Fruit fly (Drosophila melanogaster): ENCODE results near the gene CG12971.

CG12971 gene

DNA sequence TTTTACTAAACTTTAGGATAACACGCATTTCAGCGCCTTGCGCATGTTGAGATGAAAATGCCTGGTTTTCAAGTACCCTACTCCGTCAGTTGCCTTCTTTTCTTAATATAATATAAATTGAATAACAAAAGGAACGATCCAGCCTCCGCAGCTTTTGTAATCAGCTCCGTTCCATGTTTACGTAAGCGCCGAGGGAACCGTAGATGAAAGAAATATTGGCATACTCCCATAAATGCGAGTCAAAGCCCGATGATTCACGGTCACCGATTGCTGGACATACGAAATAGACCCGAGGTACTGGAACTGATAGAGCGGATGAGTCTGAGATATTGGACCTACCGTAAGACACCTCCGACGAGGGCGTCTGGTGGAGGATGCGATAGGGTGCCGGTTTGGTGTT lies 13.7 kb downstream of the CG12971 start:
- TF ChIP-seq CG12659 (GFP tag; optimal IDR thresholded peaks at IDR 0.05) (no peak), CG31365 (tag; optimal IDR thresholded peaks at IDR 0.05) (no peak), prd (optimal IDR thresholded peaks at IDR 0.05) (no peak), prd (GFP tag; IDR thresholded peaks at IDR 0.05) (no peak), MESR4 (GFP tag; optimal IDR thresholded peaks at IDR 0.05) (no peak)

DNA sequence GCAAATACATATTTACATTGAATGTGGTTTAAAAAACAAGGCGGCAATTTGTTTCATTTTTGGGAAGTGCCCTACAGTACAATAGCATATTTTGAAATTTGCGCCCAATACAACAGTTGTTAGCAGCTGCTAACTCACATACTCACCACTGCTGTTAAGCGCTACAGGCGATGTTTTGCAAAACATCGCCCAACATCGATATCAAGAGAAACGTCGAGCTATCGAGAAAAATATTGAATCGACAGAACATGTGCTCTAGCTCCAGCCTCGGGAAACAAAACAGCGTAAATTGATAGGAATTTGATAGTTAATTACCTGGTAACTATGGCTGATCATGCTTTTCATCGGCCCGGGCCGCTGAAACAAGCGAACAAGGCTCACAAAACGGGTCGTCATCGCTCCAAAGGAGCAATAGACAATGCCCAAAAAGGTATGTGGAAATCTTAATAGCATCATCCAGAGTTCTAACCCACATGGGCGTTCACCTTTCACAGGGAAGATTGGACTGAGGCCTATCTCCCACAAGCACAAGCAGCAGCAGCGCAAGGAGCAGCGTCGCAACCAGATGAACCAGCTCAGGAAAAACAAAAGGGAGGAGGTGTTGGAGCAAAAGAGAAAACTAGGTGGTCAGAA lies 21.2 kb downstream of the CG12971 start, which contains the start of gene Tsr1:
Gene Tsr1 (plus strand): TSS at position 217 of the 633 bp plus-strand sequence.
- TF ChIP-seq Poxn (GFP tag; IDR thresholded peaks at IDR 0.05): no peak
- TF ChIP-seq wor (GFP tag; IDR thresholded peaks at IDR 0.05): no peak
- TF ChIP-seq pb (GFP tag; optimal IDR thresholded peaks at IDR 0.05): no peak
- peak; percentile 54 for TF ChIP-seq CG15514 (GFP tag; optimal IDR thresholded peaks at IDR 0.05)
- no peak for TF ChIP-seq ind (GFP tag; optimal IDR thresholded peaks at IDR 0.05)
- TF ChIP-seq CG3065 (GFP tag; optimal IDR thresholded peaks at IDR 0.05): no peak
- TF ChIP-seq CG11695 (GFP tag; IDR thresholded peaks at IDR 0.05): no peak
- TF ChIP-seq CG2712 (tag; optimal IDR thresholded peaks at IDR 0.05): peak; percentile 59
- TF ChIP-seq Sry-δ (GFP tag; optimal IDR thresholded peaks at IDR 0.05): peak; percentile 74
- TF ChIP-seq CG2116 (GFP tag; optimal IDR thresholded peaks at IDR 0.05): peak; percentile 68
- no peak for TF ChIP-seq CG3407 (GFP tag; optimal IDR thresholded peaks at IDR 0.05)
- TF ChIP-seq CG3838 (GFP tag; optimal IDR thresholded peaks at IDR 0.05): no peak
- TF ChIP-seq Atf-2 (GFP tag; optimal IDR thresholded peaks at IDR 0.05): no peak
- no peak for TF ChIP-seq prd (optimal IDR thresholded peaks at IDR 0.05)
- no peak for TF ChIP-seq prd (GFP tag; IDR thresholded peaks at IDR 0.05)
- no peak for TF ChIP-seq CG15479 (GFP tag; optimal IDR thresholded peaks at IDR 0.05)
- no peak for TF ChIP-seq PHDP (tag; optimal IDR thresholded peaks at IDR 0.05)
- TF ChIP-seq CG14441 (GFP tag; IDR thresholded peaks at IDR 0.05): no peak
- TF ChIP-seq row (GFP tag; IDR thresholded peaks at IDR 0.05): no peak
- TF ChIP-seq ttk (GFP tag; IDR thresholded peaks at IDR 0.05): no peak
- TF ChIP-seq CG6791 (GFP tag; IDR thresholded peaks at IDR 0.05; ENCODE audit: partially characterized antibody): peak; percentile 82
- no peak for TF ChIP-seq CG4730 (GFP tag; IDR thresholded peaks at IDR 0.05)
- TF ChIP-seq Fer3 (tag; optimal IDR thresholded peaks at IDR 0.05): no peak
- no peak for TF ChIP-seq CG33557 (GFP tag; optimal IDR thresholded peaks at IDR 0.05)
- no peak for TF ChIP-seq Chrac-16 (GFP tag; optimal IDR thresholded peaks at IDR 0.05)
- TF ChIP-seq kay (GFP tag; optimal IDR thresholded peaks at IDR 0.05): no peak
- TF ChIP-seq tna (GFP tag; IDR thresholded peaks at IDR 0.05; ENCODE audit: partially characterized antibody): peak; percentile 67
- no peak for TF ChIP-seq cg (GFP tag; optimal IDR thresholded peaks at IDR 0.05)
- no peak for TF ChIP-seq CG13296 (GFP tag; optimal IDR thresholded peaks at IDR 0.05)
- TF ChIP-seq sens-2 (GFP tag; IDR thresholded peaks at IDR 0.05): no peak
- TF ChIP-seq gsb-n (tag; optimal IDR thresholded peaks at IDR 0.05): no peak
- TF ChIP-seq CG1603 (tag; optimal IDR thresholded peaks at IDR 0.05): no peak
- TF ChIP-seq fu2 (GFP tag; optimal IDR thresholded peaks at IDR 0.05): no peak
- no peak for TF ChIP-seq CG6254 (GFP tag; optimal IDR thresholded peaks at IDR 0.05)
- TF ChIP-seq chm (GFP tag; IDR thresholded peaks at IDR 0.05): no peak
- no peak for TF ChIP-seq trh (GFP tag; optimal IDR thresholded peaks at IDR 0.05)
- peak; percentile 90 for TF ChIP-seq unc-4 (GFP tag; IDR thresholded peaks at IDR 0.05; ENCODE audit: partially characterized antibody)
- peak; percentile 88 for TF ChIP-seq Dll (GFP tag; IDR thresholded peaks at IDR 0.05; ENCODE audit: partially characterized antibody)
- TF ChIP-seq croc (GFP tag; conservative IDR thresholded peaks at IDR 0.05): no peak
- TF ChIP-seq lab (GFP tag; optimal IDR thresholded peaks at IDR 0.05): no peak
- no peak for TF ChIP-seq CG9609 (GFP tag; optimal IDR thresholded peaks at IDR 0.05)
- no peak for TF ChIP-seq bab2 (GFP tag; optimal IDR thresholded peaks at IDR 0.05)
- no peak for TF ChIP-seq CG18262 (tag; optimal IDR thresholded peaks at IDR 0.05)
- TF ChIP-seq zfh2 (GFP tag; optimal IDR thresholded peaks at IDR 0.05): no peak
- peak; percentile 79 for TF ChIP-seq vnd (GFP tag; IDR thresholded peaks at IDR 0.05; ENCODE audit: partially characterized antibody)
- no peak for TF ChIP-seq CG12769 (tag; optimal IDR thresholded peaks at IDR 0.05)
